Fruit fly (Drosophila melanogaster) whole organism, embryonic: ENCODE results near the gene eco.

Experiments
- Asciz ChIP-seq: fragments of 200-800 bp; sonication (Bioruptor generic); optimal IDR thresholded peaks from 2 replicates; lab custom pipeline; 2017; ENCODE audit warnings: missing biosample characterization, mild to moderate bottlenecking, missing genetic modification characterization, missing genetic modification reagents
- BEAF-32 ChIP-seq: fragments of 200-800 bp; sonication (Bioruptor generic); optimal IDR thresholded peaks from 3 replicates; lab custom pipeline; 2017; ENCODE audit warnings: missing biosample characterization, missing genetic modification characterization, mild to moderate bottlenecking, moderate library complexity, missing genetic modification reagents
- CG11504 ChIP-seq: fragments of 200-800 bp; sonication (Bioruptor generic); optimal IDR thresholded peaks from 3 replicates; lab custom pipeline; 2019; ENCODE audit warnings: missing biosample characterization, mild to moderate bottlenecking, missing genetic modification characterization, moderate library complexity
- CG12104 ChIP-seq: fragments of 200-800 bp; sonication (Bioruptor generic); optimal IDR thresholded peaks from 3 replicates; lab custom pipeline; 2016; ENCODE audit warnings: missing biosample characterization, missing genetic modification characterization
- CG14014 ChIP-seq: fragments of 200-800 bp; sonication (Bioruptor generic); IDR thresholded peaks from 2 replicates; pipeline ENCODE4 v1.3.6; 2022; ENCODE audit warnings: missing biosample characterization, missing genetic modification characterization
- CG1647 ChIP-seq: fragments of 200-800 bp; sonication (Bioruptor generic); optimal IDR thresholded peaks from 3 replicates; lab custom pipeline; 2016; ENCODE audit warnings: missing biosample characterization, missing genetic modification characterization
- CG16779 ChIP-seq: fragments of 200-800 bp; sonication (Bioruptor generic); IDR thresholded peaks from 2 replicates; pipeline ENCODE4 v1.3.6; 2022; ENCODE audit warnings: missing biosample characterization, missing genetic modification characterization
- CG17361 ChIP-seq: fragments of 200-800 bp; sonication (Bioruptor generic); IDR thresholded peaks from 3 replicates; pipeline ENCODE4 v1.3.6; 2022; ENCODE audit warnings: missing biosample characterization, missing genetic modification characterization
- CG2116 ChIP-seq: fragments of 200-800 bp; sonication (Bioruptor generic); optimal IDR thresholded peaks from 3 replicates; lab custom pipeline; 2018; ENCODE audit warnings: missing biosample characterization, mild to moderate bottlenecking, missing genetic modification characterization
- CG2120 ChIP-seq: fragments of 200-800 bp; sonication (Bioruptor generic); optimal IDR thresholded peaks from 3 replicates; lab custom pipeline; 2016; ENCODE audit warnings: missing biosample characterization, missing genetic modification characterization
- CG30403 ChIP-seq: fragments of 200-800 bp; sonication (Bioruptor generic); optimal IDR thresholded peaks from 3 replicates; lab custom pipeline; 2016; ENCODE audit warnings: missing biosample characterization, missing genetic modification characterization
- CG6791 ChIP-seq: fragments of 200-800 bp; sonication (Bioruptor generic); IDR thresholded peaks from 3 replicates; pipeline ENCODE4 v1.3.6; 2022; ENCODE audit warnings: missing biosample characterization, missing genetic modification characterization; ENCODE audit not compliant: partially characterized antibody
- CG6813 ChIP-seq: fragments of 200-800 bp; sonication (Bioruptor generic); optimal IDR thresholded peaks from 2 replicates; lab custom pipeline; 2017; ENCODE audit warnings: missing biosample characterization, missing genetic modification characterization, mild to moderate bottlenecking, moderate library complexity, missing genetic modification reagents
- CG8388 ChIP-seq: fragments of 200-800 bp; sonication (Bioruptor generic); optimal IDR thresholded peaks from 2 replicates; lab custom pipeline; 2019; ENCODE audit warnings: missing biosample characterization, mild to moderate bottlenecking, missing genetic modification characterization, moderate library complexity
- CHES-1-like ChIP-seq: fragments of 200-800 bp; sonication (Bioruptor generic); optimal IDR thresholded peaks from 2 replicates; lab custom pipeline; 2016; ENCODE audit warnings: missing biosample characterization, missing genetic modification characterization
- CoRest ChIP-seq: fragments of 200-800 bp; sonication (Bioruptor generic); optimal IDR thresholded peaks from 3 replicates; lab custom pipeline; 2018; ENCODE audit warnings: missing biosample characterization, mild to moderate bottlenecking, missing genetic modification characterization, moderate library complexity
- Dll ChIP-seq: fragments of 200-800 bp; sonication (Bioruptor generic); IDR thresholded peaks from 4 replicates; pipeline ENCODE4 v1.3.6; 2022; ENCODE audit warnings: missing biosample characterization, missing genetic modification characterization; ENCODE audit not compliant: partially characterized antibody
- ERR ChIP-seq: fragments of 200-800 bp; sonication (Bioruptor generic); optimal IDR thresholded peaks from 2 replicates; lab custom pipeline; 2016; ENCODE audit warnings: missing biosample characterization, missing genetic modification characterization
- Eip74EF ChIP-seq, 2 experiments: fragments of 200-800 bp in 1 of 2; fragments of >200 bp in 1 of 2; sonication (Bioruptor generic) in 1 of 2; optimal IDR thresholded peaks; 2 replicates each; lab custom pipeline; 2017 to 2019; ENCODE audit warnings: missing biosample characterization in 2 of 2, missing genetic modification characterization in 2 of 2, mild to moderate bottlenecking in 1 of 2, moderate library complexity in 1 of 2
- Fer3 ChIP-seq: fragments of 200-800 bp; sonication (Bioruptor generic); optimal IDR thresholded peaks from 2 replicates; lab custom pipeline; 2018; ENCODE audit warnings: missing biosample characterization, mild to moderate bottlenecking, missing genetic modification characterization, moderate library complexity
- GATAe ChIP-seq: fragments of 200-800 bp; sonication (Bioruptor generic); conservative IDR thresholded peaks from 2 replicates; pipeline ENCODE4 v1.3.6; 2022; ENCODE audit warnings: missing biosample characterization, missing genetic modification characterization
- Hr39 ChIP-seq: fragments of >200 bp; optimal IDR thresholded peaks from 2 replicates; lab custom pipeline; 2017
- Hr51 ChIP-seq, 2 experiments: fragments of 200-800 bp; sonication (Bioruptor generic); optimal IDR thresholded peaks; 2 replicates in 1 of 2; 3 replicates in 1 of 2; lab custom pipeline; 2016 to 2018; ENCODE audit warnings: missing biosample characterization in 2 of 2, missing genetic modification characterization in 2 of 2, mild to moderate bottlenecking in 1 of 2, moderate library complexity in 1 of 2
- Med ChIP-seq: fragments of 200-800 bp; sonication (Bioruptor generic); peaks from one replicate; lab custom pipeline; 2016; ENCODE audit warnings: missing biosample characterization, missing genetic modification characterization, mild to moderate bottlenecking, inconsistent platforms, moderate library complexity
- NC2β ChIP-seq: fragments of 200-800 bp; sonication (Bioruptor generic); optimal IDR thresholded peaks from 2 replicates; lab custom pipeline; 2016; ENCODE audit warnings: missing biosample characterization, missing genetic modification characterization
- Poxn ChIP-seq: fragments of 200-800 bp; sonication (Bioruptor generic); IDR thresholded peaks from 2 replicates; pipeline ENCODE4 v1.3.6; 2022; ENCODE audit warnings: missing biosample characterization, missing genetic modification characterization
- Sox100B ChIP-seq: fragments of 200-800 bp; sonication (Bioruptor generic); optimal IDR thresholded peaks from 3 replicates; lab custom pipeline; 2018; ENCODE audit warnings: missing biosample characterization, mild to moderate bottlenecking, missing genetic modification characterization
- ato ChIP-seq: fragments of 200-800 bp; sonication (Bioruptor generic); IDR thresholded peaks from 2 replicates; pipeline ENCODE4 v1.3.6; 2022; ENCODE audit warnings: missing biosample characterization, missing genetic modification characterization; ENCODE audit not compliant: partially characterized antibody
- bbx ChIP-seq: fragments of 200-800 bp; sonication (Bioruptor generic); IDR thresholded peaks from 2 replicates; pipeline ENCODE4 v1.3.6; 2022; ENCODE audit warnings: missing biosample characterization, missing genetic modification characterization; ENCODE audit not compliant: partially characterized antibody
- br ChIP-seq: fragments of >200 bp; optimal IDR thresholded peaks from 2 replicates; lab custom pipeline; 2017
- cg ChIP-seq: fragments of 200-800 bp; sonication (Bioruptor generic); optimal IDR thresholded peaks from 3 replicates; lab custom pipeline; 2019; ENCODE audit warnings: missing biosample characterization, mild to moderate bottlenecking, missing genetic modification characterization, moderate library complexity
- ci ChIP-seq: fragments of 200-800 bp; sonication (Bioruptor generic); IDR thresholded peaks from 3 replicates; pipeline ENCODE4 v1.3.6; 2022; ENCODE audit warnings: missing biosample characterization, missing genetic modification characterization
- ewg ChIP-seq: fragments of 200-800 bp; sonication (Bioruptor generic); optimal IDR thresholded peaks from 3 replicates; lab custom pipeline; 2017; ENCODE audit warnings: mild to moderate bottlenecking, missing biosample characterization, missing genetic modification reagents, missing genetic modification characterization
- exex ChIP-seq: fragments of 200-800 bp; sonication (Bioruptor generic); optimal IDR thresholded peaks from 4 replicates; lab custom pipeline; 2018; ENCODE audit warnings: missing biosample characterization, mild to moderate bottlenecking, missing genetic modification characterization, moderate library complexity
- fd102C ChIP-seq: fragments of 200-800 bp; sonication (Bioruptor generic); optimal IDR thresholded peaks from 2 replicates; lab custom pipeline; 2018; ENCODE audit warnings: missing biosample characterization, mild to moderate bottlenecking, missing genetic modification characterization, moderate library complexity
- fd3F ChIP-seq: fragments of 200-800 bp; sonication (Bioruptor generic); optimal IDR thresholded peaks from 2 replicates; lab custom pipeline; 2018; ENCODE audit warnings: missing biosample characterization, mild to moderate bottlenecking, missing genetic modification characterization, moderate library complexity
- her ChIP-seq: fragments of 200-800 bp; sonication (Bioruptor generic); optimal IDR thresholded peaks from 2 replicates; lab custom pipeline; 2016; ENCODE audit warnings: missing biosample characterization, missing genetic modification characterization
- hth ChIP-seq: fragments of >200 bp; optimal IDR thresholded peaks from 2 replicates; lab custom pipeline; 2017; ENCODE audit warnings: inconsistent platforms
- inv ChIP-seq: fragments of 200-800 bp; sonication (Bioruptor generic); IDR thresholded peaks from 2 replicates; pipeline ENCODE4 v1.3.6; 2022; ENCODE audit warnings: missing biosample characterization, missing genetic modification characterization; ENCODE audit not compliant: partially characterized antibody
- lola ChIP-seq, 3 experiments: fragments of >200 bp in 2 of 3; fragments of 200-800 bp in 1 of 3; sonication (Bioruptor generic) in 1 of 3; optimal IDR thresholded peaks; 2 replicates each; lab custom pipeline; 2017 to 2019; ENCODE audit warnings: missing biosample characterization in 3 of 3, missing genetic modification characterization in 3 of 3, mild to moderate bottlenecking in 1 of 3, moderate library complexity in 1 of 3
- mam ChIP-seq: fragments of 200-800 bp; sonication (Bioruptor generic); optimal IDR thresholded peaks from 3 replicates; lab custom pipeline; 2016; ENCODE audit warnings: missing biosample characterization, missing genetic modification characterization
- mirr ChIP-seq: fragments of 200-800 bp; sonication (Bioruptor generic); optimal IDR thresholded peaks from 3 replicates; lab custom pipeline; 2018; ENCODE audit warnings: missing biosample characterization, mild to moderate bottlenecking, missing genetic modification characterization
- row ChIP-seq: fragments of 200-800 bp; sonication (Bioruptor generic); IDR thresholded peaks from 3 replicates; pipeline ENCODE4 v1.3.6; 2022; ENCODE audit warnings: missing biosample characterization, missing genetic modification characterization
- slbo ChIP-seq: fragments of 200-800 bp; sonication (Bioruptor generic); IDR thresholded peaks from 2 replicates; pipeline ENCODE4 v1.3.6; 2022; ENCODE audit warnings: missing biosample characterization, missing genetic modification characterization
- so ChIP-seq: fragments of 200-800 bp; sonication (Bioruptor generic); IDR thresholded peaks from 3 replicates; pipeline ENCODE4 v1.3.6; 2022; ENCODE audit warnings: missing biosample characterization, missing genetic modification characterization
- tna ChIP-seq: fragments of 200-800 bp; sonication (Bioruptor generic); IDR thresholded peaks from 2 replicates; pipeline ENCODE4 v1.3.6; 2022; ENCODE audit warnings: missing biosample characterization, missing genetic modification characterization; ENCODE audit not compliant: partially characterized antibody
- zfh1 ChIP-seq: fragments of 200-800 bp; sonication (Bioruptor generic); IDR thresholded peaks from 3 replicates; pipeline ENCODE4 v1.3.6; 2022; ENCODE audit warnings: missing biosample characterization, missing genetic modification characterization

eco gene

DNA sequence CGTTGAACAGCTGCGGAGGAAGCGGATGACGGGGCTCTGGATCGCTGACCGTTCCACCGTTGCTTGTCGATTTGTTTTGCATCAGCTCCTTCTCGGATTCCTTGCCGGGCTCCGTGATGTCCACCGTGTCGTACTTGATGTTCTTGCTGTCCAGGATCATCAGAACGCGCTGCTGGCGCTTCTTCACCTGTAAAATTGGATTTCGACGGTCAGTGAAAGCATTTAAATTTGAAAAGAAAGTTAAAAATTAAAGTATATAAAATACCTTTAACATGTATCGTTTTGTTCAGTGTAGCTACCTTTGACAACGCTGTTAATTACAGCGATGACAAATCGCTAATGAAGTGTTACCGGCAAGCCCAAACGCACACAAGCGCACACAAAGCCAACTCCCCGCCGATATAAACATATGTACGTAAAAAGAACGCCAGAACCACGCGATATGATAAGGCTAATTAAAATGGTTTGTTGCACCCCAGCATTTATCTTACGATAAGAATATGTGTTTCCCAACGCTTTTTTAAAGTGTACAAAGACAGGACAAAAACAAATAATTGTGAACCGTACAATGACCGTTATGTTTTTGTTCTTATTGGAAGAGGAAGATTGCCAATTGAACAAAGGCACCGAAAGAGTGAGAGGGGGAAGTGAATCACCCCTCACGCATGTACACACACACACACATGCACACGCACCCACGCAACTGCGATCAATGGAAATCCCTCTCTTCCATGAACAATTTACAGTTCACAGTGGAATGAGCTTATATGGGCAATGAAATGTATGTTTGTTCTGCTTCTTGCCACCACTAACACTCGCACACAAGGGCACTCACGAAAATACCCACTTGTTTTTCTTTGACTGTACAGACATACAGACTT, 28.9 kb upstream of the eco start (continued):
- TF ChIP-seq CG6791, result no peak
- no peak for TF ChIP-seq hth (lab: Kevin White, UChicago)
- no peak for TF ChIP-seq fd102C
- peak; percentile 24; the same call in 1 of the 2 replicates for TF ChIP-seq CG14014
- peak; percentile 88 for TF ChIP-seq exex
- TF ChIP-seq Hr51 (GFP tag; optimal IDR thresholded peaks at IDR 0.05; lab: Kevin White, UChicago), result peak in 1 of 2 experiments; percentile 40
- TF ChIP-seq CG6813 (GFP tag; lab: Kevin White, UChicago), result peak; percentile 48
- peak; percentile 0 for TF ChIP-seq BEAF-32
- peak; percentile 32 for TF ChIP-seq CG30403 (GFP tag; lab: Kevin White, UChicago)
- no peak for TF ChIP-seq inv
- TF ChIP-seq mirr, result peak; percentile 94
- no peak for TF ChIP-seq tna (GFP tag; lab: Robert Waterston, UW)
- peak; percentile 62; the same call in 1 of the 3 replicates for TF ChIP-seq CG17361
- 0 out of 2 replicates have a peak, but pooled peaks have one; percentile 32 for TF ChIP-seq ato
- TF ChIP-seq Fer3 (tag; lab: Kevin White, UChicago), result peak; percentile 19
- no peak for TF ChIP-seq br
- peak; percentile 45 for TF ChIP-seq slbo (GFP tag; lab: Robert Waterston, UW)
- 0 out of 2 replicates have a peak, but pooled peaks have one; percentile 31 for TF ChIP-seq GATAe (GFP tag; lab: Robert Waterston, UW)
- TF ChIP-seq bbx, result no peak
- TF ChIP-seq Hr39 (lab: Kevin White, UChicago), result no peak
- no peak for TF ChIP-seq CG2116
- peak; percentile 47; the same call in 2 of the 3 replicates for TF ChIP-seq zfh1 (GFP tag; lab: Robert Waterston, UW)
- no peak for TF ChIP-seq Poxn (GFP tag; lab: Robert Waterston, UW)
- TF ChIP-seq CHES-1-like (GFP tag; lab: Kevin White, UChicago), result no peak
- TF ChIP-seq Asciz (GFP tag; lab: Kevin White, UChicago), result peak; percentile 20
- TF ChIP-seq lola (GFP tag; optimal IDR thresholded peaks at IDR 0.05; lab: Kevin White, UChicago), result no peak
- peak; percentile 56 for TF ChIP-seq CG11504 (tag; lab: Kevin White, UChicago)
- TF ChIP-seq ci, result peak; percentile 80; the same call in 2 of the 3 replicates
- TF ChIP-seq Eip74EF (GFP tag; optimal IDR thresholded peaks at IDR 0.05; lab: Kevin White, UChicago), result no peak
- TF ChIP-seq ERR, result no peak
- no peak for TF ChIP-seq CG16779 (GFP tag; lab: Robert Waterston, UW)
- TF ChIP-seq mam (GFP tag; lab: Kevin White, UChicago), result no peak
- TF ChIP-seq her, result no peak
- TF ChIP-seq Dll (GFP tag; lab: Robert Waterston, UW), result no peak
- TF ChIP-seq CG2120 (GFP tag; lab: Kevin White, UChicago), result peak; percentile 59
- TF ChIP-seq row, result peak; percentile 15; the same call in 1 of the 3 replicates
- TF ChIP-seq fd3F, result no peak
- TF ChIP-seq cg (GFP tag; lab: Kevin White, UChicago), result peak; percentile 94
- TF ChIP-seq CG8388 (GFP tag; lab: Kevin White, UChicago), result no peak
- peak; percentile 21 for TF ChIP-seq CG1647 (GFP tag; lab: Kevin White, UChicago)
- TF ChIP-seq ewg (GFP tag; lab: Kevin White, UChicago), result no peak
- peak; percentile 48 for TF ChIP-seq Sox100B
- TF ChIP-seq Med (GFP tag; lab: Kevin White, UChicago), result peak; percentile 90
- peak; percentile 61; the same call in 1 of the 3 replicates for TF ChIP-seq so
- no peak for TF ChIP-seq NC2β (GFP tag; lab: Kevin White, UChicago)
- no peak for TF ChIP-seq CG12104 (GFP tag; lab: Kevin White, UChicago)
- TF ChIP-seq CoRest (tag; lab: Kevin White, UChicago), result no peak
